Fruit fly (Drosophila melanogaster) whole organism: ENCODE data around the gene Nop56.

ENCODE experiments used
- CG8478 ChIP-seq: fragments of >200 bp; optimal IDR thresholded peaks from 2 replicates; lab custom pipeline; 2018; ENCODE audit warnings: inconsistent platforms
- Dll ChIP-seq: fragments of >200 bp; optimal IDR thresholded peaks from 2 replicates; lab custom pipeline; 2017
- EcR ChIP-seq, 2 experiments: fragments of >200 bp; optimal IDR thresholded peaks; 2 replicates each; lab custom pipeline; 2017; ENCODE audit warnings: missing biosample characterization in 2 of 2, missing genetic modification characterization in 2 of 2, missing genetic modification reagents in 2 of 2
- pan ChIP-seq: fragments of >200 bp; optimal IDR thresholded peaks from 2 replicates; lab custom pipeline; 2017
- psq ChIP-seq: fragments of >200 bp; optimal IDR thresholded peaks from 2 replicates; lab custom pipeline; 2017
- usp ChIP-seq: fragments of >200 bp; optimal IDR thresholded peaks from 2 replicates; lab custom pipeline; 2017; ENCODE audit warnings: missing biosample characterization, missing genetic modification characterization, mixed read lengths

The Nop56 gene

DNA sequence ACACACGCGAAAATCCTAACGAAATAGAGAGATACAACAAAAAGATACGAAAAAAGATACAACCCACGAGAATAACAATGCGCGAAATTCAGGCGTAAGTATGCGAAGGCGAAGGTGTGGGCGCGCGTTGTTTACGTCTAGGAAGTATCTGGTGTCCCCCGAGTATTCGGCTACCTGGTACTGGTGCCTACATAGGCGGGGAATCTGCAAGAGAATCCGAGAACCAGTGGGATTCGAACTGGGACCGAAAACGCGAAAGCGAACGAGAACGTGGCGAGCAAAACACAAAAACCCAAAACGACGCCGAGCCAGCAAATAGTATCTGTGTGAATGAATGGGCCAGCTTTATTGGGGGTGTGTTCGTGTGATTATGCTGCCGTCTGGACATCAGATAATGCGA is 30.8 kb downstream of the Nop56 start:
- no peak for TF ChIP-seq usp (GFP tag; lab: Kevin White, UChicago)
- TF ChIP-seq EcR (GFP tag; optimal IDR thresholded peaks at IDR 0.05; lab: Kevin White, UChicago): no peak
- TF ChIP-seq Dll (lab: Kevin White, UChicago): no peak
- TF ChIP-seq psq: no peak
- TF ChIP-seq pan (lab: Kevin White, UChicago): no peak
- no peak for TF ChIP-seq CG8478 (lab: Kevin White, UChicago)

DNA sequence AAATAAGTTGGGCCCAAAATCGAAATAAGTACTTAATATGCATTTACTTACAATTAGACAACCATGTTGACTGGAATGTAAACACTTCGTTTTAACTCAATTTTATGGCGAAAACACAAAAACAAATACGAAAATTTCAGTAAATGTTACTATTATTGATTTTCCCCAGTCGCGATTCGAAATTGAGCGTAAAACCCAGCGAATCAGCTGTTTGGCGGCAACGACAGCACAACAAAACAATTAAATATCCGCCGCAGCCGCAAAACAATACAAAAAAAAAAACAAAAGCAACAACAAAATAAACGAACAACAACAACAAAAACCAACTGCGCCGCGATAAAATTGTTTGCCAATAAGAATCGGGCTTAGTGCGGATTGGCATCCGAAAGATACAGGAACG is 31.3 kb downstream of the Nop56 start, which contains the start of the genes CAH8 and CG7059:
Gene CAH8, minus strand, starts transcription at position 101 of the 400 bp plus-strand sequence.
Gene CG7059, plus strand, starts transcription at position 167 of the 400 bp plus-strand sequence.
- TF ChIP-seq EcR (GFP tag; optimal IDR thresholded peaks at IDR 0.05; lab: Kevin White, UChicago) (no peak), Dll (lab: Kevin White, UChicago) (no peak), usp (GFP tag; lab: Kevin White, UChicago) (no peak), pan (lab: Kevin White, UChicago) (no peak), CG8478 (lab: Kevin White, UChicago) (no peak), psq (no peak)

DNA sequence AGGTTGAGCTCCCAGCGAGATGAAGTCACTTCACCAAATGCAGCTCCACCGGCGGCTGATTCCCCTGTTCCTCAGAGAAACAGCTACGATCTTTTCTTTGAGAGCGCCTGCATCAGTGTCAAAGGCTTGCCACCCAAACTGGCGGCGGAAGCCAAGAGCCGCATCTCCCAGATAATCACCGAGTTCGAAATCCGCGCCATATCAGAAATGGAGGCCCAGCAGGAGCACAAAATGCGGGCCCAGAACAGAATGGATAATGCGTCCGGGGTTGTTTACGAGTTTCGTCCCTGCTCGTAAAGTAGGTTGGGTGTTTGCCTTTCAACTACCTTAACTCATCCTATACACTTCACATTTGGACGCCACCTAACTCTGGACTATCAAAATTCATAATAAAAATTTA is 39.1 kb downstream of the Nop56 start, which contains the start of gene Gpdh3:
Gene Gpdh3, plus strand, starts transcription at position 301 of the 400 bp plus-strand sequence.
- no peak for TF ChIP-seq usp (GFP tag; lab: Kevin White, UChicago)
- no peak for TF ChIP-seq Dll (lab: Kevin White, UChicago)
- no peak for TF ChIP-seq pan (lab: Kevin White, UChicago)
- no peak for TF ChIP-seq CG8478 (lab: Kevin White, UChicago)
- no peak for TF ChIP-seq EcR (GFP tag; optimal IDR thresholded peaks at IDR 0.05; lab: Kevin White, UChicago)

DNA sequence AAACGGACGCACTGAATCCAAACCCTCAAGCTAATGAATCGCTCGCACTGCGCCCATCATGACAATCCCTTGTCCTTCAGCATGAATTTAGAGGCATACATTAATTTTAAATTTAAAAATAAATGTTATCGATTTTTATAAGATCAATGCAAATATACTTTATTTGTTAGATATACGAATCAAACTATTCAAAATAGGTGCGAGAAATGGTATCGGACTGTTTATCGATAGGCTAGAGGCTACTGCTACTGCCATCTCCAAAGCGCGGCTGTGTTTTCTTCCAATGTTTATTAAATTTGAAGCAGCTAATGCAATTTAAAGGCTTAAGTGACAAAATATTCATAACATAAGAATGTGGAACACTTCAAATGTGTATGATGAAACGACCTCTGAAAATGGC is 39.8 kb downstream of the Nop56 start, which contains the start of gene CG43342:
Gene CG43342, plus strand, starts transcription at position 264 of the 400 bp plus-strand sequence.
- TF ChIP-seq Dll (lab: Kevin White, UChicago) (no peak), psq (no peak), CG8478 (lab: Kevin White, UChicago) (no peak), pan (lab: Kevin White, UChicago) (no peak), usp (GFP tag; lab: Kevin White, UChicago) (no peak)

DNA sequence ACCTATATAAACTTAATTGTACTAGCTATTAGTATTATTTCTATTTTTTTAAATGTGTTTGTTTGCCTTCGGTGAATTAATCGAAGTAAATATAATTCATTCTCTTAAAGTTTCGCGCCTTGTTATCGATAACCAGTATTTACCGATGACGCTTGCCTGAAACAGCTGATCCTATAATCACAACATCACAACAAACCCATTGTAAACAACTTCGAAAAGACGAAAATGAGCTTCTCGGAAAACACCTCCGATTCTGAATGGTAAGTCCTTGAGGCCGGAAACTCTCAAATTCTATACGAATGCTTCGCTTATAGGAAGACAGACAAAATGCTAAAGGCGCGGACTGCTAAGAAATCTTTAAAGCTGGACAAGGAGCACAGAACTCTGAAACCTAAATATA is 40.9 kb downstream of the Nop56 start, which contains the start of gene CG34149:
Gene CG34149, plus strand, starts transcription at position 187 of the 400 bp plus-strand sequence.
- no peak for TF ChIP-seq EcR (GFP tag; optimal IDR thresholded peaks at IDR 0.05; lab: Kevin White, UChicago)
- no peak for TF ChIP-seq usp (GFP tag; lab: Kevin White, UChicago)

DNA sequence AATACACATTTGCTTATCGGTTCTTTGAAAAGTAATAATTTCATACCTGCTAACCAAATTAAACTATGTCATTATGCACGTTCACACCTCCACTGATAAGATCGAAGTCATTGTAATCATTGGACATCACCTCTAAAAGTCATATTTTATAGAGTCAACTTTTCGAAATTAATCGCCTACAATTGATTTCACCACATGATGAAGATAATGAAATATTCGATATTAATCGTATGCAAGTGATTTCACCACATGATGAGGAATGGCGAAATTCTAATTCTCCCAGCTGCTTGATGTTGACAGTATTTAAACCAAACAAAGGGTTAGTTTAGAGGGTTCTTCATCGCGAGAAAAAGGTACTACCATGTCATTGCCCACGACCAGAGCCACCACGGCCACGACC is 45.2 kb downstream of the Nop56 start, which contains the start of gene CG18596:
Gene CG18596, plus strand, starts transcription at position 250 of the 400 bp plus-strand sequence.
- no peak for TF ChIP-seq psq
- TF ChIP-seq usp (GFP tag; lab: Kevin White, UChicago): no peak
- TF ChIP-seq CG8478 (lab: Kevin White, UChicago): no peak
- TF ChIP-seq pan (lab: Kevin White, UChicago): no peak
- no peak for TF ChIP-seq Dll (lab: Kevin White, UChicago)
- no peak for TF ChIP-seq EcR (GFP tag; optimal IDR thresholded peaks at IDR 0.05; lab: Kevin White, UChicago)

DNA sequence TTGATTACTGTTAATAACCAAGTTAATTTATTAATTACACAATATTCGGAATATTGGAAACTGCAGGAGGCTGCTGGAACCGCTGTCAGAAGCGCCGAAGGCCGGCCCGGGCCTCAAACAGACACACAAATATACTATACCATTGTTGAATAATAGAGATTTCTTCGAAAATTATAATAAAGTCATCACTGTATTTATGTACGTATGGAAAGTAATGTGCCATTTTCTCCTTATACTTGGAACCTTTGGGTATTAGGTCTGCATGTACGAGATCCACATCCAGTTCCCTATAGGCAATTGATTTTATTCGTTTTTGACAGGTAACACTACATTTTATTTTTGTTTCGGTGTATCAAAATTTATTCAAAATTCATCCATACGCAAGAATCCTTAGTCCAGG is 48.3 kb downstream of the Nop56 start, which contains the start of gene CG7069:
Gene CG7069, plus strand, starts transcription at position 301 of the 400 bp plus-strand sequence.
- TF ChIP-seq EcR (GFP tag; optimal IDR thresholded peaks at IDR 0.05; lab: Kevin White, UChicago): no peak
